Fruit fly (Drosophila melanogaster) whole organism, embryonic: ENCODE results near the gene CG18766.

Source experiments
- Bteb2 ChIP-seq: fragments of 200-800 bp; sonication (Bioruptor generic); optimal IDR thresholded peaks from 2 replicates; lab custom pipeline; 2016; ENCODE audit warnings: missing biosample characterization, missing genetic modification characterization
- CG11695 ChIP-seq: fragments of 200-800 bp; sonication (Bioruptor generic); IDR thresholded peaks from 3 replicates; pipeline ENCODE4 v1.3.6; 2022; ENCODE audit warnings: missing biosample characterization, missing genetic modification characterization
- CG12104 ChIP-seq: fragments of 200-800 bp; sonication (Bioruptor generic); optimal IDR thresholded peaks from 3 replicates; lab custom pipeline; 2016; ENCODE audit warnings: missing biosample characterization, missing genetic modification characterization
- CG1233 ChIP-seq: fragments of 200-800 bp; sonication (Bioruptor generic); optimal IDR thresholded peaks from 4 replicates; lab custom pipeline; 2018; ENCODE audit warnings: missing biosample characterization, mild to moderate bottlenecking, missing genetic modification characterization
- CG13296 ChIP-seq: fragments of 200-800 bp; sonication (Bioruptor generic); optimal IDR thresholded peaks from 3 replicates; lab custom pipeline; 2018; ENCODE audit warnings: missing biosample characterization, mild to moderate bottlenecking, missing genetic modification characterization
- CG14050 ChIP-seq: fragments of 200-800 bp; sonication (Bioruptor generic); IDR thresholded peaks from 3 replicates; pipeline ENCODE4 v1.3.6; 2022; ENCODE audit warnings: missing biosample characterization, missing genetic modification characterization
- CG1647 ChIP-seq: fragments of 200-800 bp; sonication (Bioruptor generic); optimal IDR thresholded peaks from 3 replicates; lab custom pipeline; 2016; ENCODE audit warnings: missing biosample characterization, missing genetic modification characterization
- CG16779 ChIP-seq: fragments of 200-800 bp; sonication (Bioruptor generic); IDR thresholded peaks from 2 replicates; pipeline ENCODE4 v1.3.6; 2022; ENCODE audit warnings: missing biosample characterization, missing genetic modification characterization
- CG16813 ChIP-seq: fragments of 200-800 bp; sonication (Bioruptor generic); IDR thresholded peaks from 3 replicates; pipeline ENCODE4 v1.3.6; 2022; ENCODE audit warnings: missing biosample characterization, missing genetic modification characterization; ENCODE audit not compliant: partially characterized antibody
- CG17568 ChIP-seq: fragments of 200-800 bp; sonication (Bioruptor generic); optimal IDR thresholded peaks from 2 replicates; lab custom pipeline; 2018; ENCODE audit warnings: missing biosample characterization, mild to moderate bottlenecking, missing genetic modification characterization, moderate library complexity
- CG32767 ChIP-seq: fragments of 200-800 bp; sonication (Bioruptor generic); IDR thresholded peaks from 2 replicates; pipeline ENCODE4 v1.3.6; 2022; ENCODE audit warnings: missing biosample characterization, missing genetic modification characterization
- CG32772 ChIP-seq: fragments of 200-800 bp; sonication (Bioruptor generic); IDR thresholded peaks from 2 replicates; pipeline ENCODE4 v1.3.6; 2022; ENCODE audit warnings: missing biosample characterization, missing genetic modification characterization
- CG7839 ChIP-seq: fragments of 200-800 bp; sonication (Bioruptor generic); optimal IDR thresholded peaks from 3 replicates; lab custom pipeline; 2018; ENCODE audit warnings: missing biosample characterization, mild to moderate bottlenecking, missing genetic modification characterization, moderate library complexity
- CG7928 ChIP-seq: fragments of 200-800 bp; sonication (Bioruptor generic); optimal IDR thresholded peaks from 2 replicates; lab custom pipeline; 2017; ENCODE audit warnings: missing biosample characterization, mild to moderate bottlenecking, missing genetic modification characterization
- CG7987 ChIP-seq: fragments of 200-800 bp; sonication (Bioruptor generic); optimal IDR thresholded peaks from 2 replicates; lab custom pipeline; 2018; ENCODE audit warnings: missing biosample characterization, mild to moderate bottlenecking, missing genetic modification characterization, moderate library complexity
- CG8089 ChIP-seq: fragments of 200-800 bp; sonication (Bioruptor generic); optimal IDR thresholded peaks from 3 replicates; lab custom pipeline; 2016; ENCODE audit warnings: missing biosample characterization, missing genetic modification characterization
- CG8281 ChIP-seq: fragments of 200-800 bp; sonication (Bioruptor generic); optimal IDR thresholded peaks from 2 replicates; lab custom pipeline; 2018; ENCODE audit warnings: missing biosample characterization, mild to moderate bottlenecking, missing genetic modification characterization, moderate library complexity
- CG8359 ChIP-seq: fragments of 200-800 bp; sonication (Bioruptor generic); optimal IDR thresholded peaks from 2 replicates; lab custom pipeline; 2017; ENCODE audit warnings: missing biosample characterization, mild to moderate bottlenecking, missing genetic modification characterization, borderline replicate concordance
- Camta ChIP-seq: fragments of 200-800 bp; sonication (Bioruptor generic); optimal IDR thresholded peaks from 2 replicates; lab custom pipeline; 2016; ENCODE audit warnings: missing biosample characterization, missing genetic modification characterization
- Chrac-16 ChIP-seq: fragments of 200-800 bp; sonication (Bioruptor generic); optimal IDR thresholded peaks from 3 replicates; lab custom pipeline; 2016; ENCODE audit warnings: missing biosample characterization, missing genetic modification characterization
- Drgx ChIP-seq: fragments of 200-800 bp; sonication (Bioruptor generic); IDR thresholded peaks from 2 replicates; pipeline ENCODE4 v1.3.6; 2022; ENCODE audit warnings: missing biosample characterization, missing genetic modification characterization
- Fer1 ChIP-seq: fragments of 200-800 bp; sonication (Bioruptor generic); optimal IDR thresholded peaks from 2 replicates; lab custom pipeline; 2017; ENCODE audit warnings: missing biosample characterization, mild to moderate bottlenecking, missing genetic modification characterization
- Fer2 ChIP-seq: fragments of 200-800 bp; sonication (Bioruptor generic); optimal IDR thresholded peaks from 2 replicates; lab custom pipeline; 2018; ENCODE audit warnings: missing biosample characterization, mild to moderate bottlenecking, missing genetic modification characterization, moderate library complexity
- HLH54F ChIP-seq: fragments of 200-800 bp; sonication (Bioruptor generic); optimal IDR thresholded peaks from 3 replicates; lab custom pipeline; 2016; ENCODE audit warnings: missing biosample characterization, missing genetic modification characterization
- Hmr ChIP-seq: fragments of 200-800 bp; sonication (Bioruptor generic); optimal IDR thresholded peaks from 3 replicates; lab custom pipeline; 2017; ENCODE audit warnings: mild to moderate bottlenecking, missing biosample characterization, missing genetic modification reagents, missing genetic modification characterization
- Hr3 ChIP-seq: fragments of 200-800 bp; sonication (Bioruptor generic); optimal IDR thresholded peaks from 3 replicates; lab custom pipeline; 2016; ENCODE audit warnings: missing biosample characterization, missing genetic modification characterization
- Mes4 ChIP-seq: fragments of 200-800 bp; sonication (Bioruptor generic); optimal IDR thresholded peaks from 2 replicates; lab custom pipeline; 2016; ENCODE audit warnings: missing biosample characterization, missing genetic modification characterization
- Pdp1 ChIP-seq, 2 experiments: fragments of 200-800 bp; sonication (Bioruptor generic); optimal IDR thresholded peaks; 3 replicates each; lab custom pipeline; 2016; ENCODE audit warnings: missing biosample characterization in 2 of 2, missing genetic modification characterization in 2 of 2, mild to moderate bottlenecking in 1 of 2, moderate library complexity in 1 of 2
- Ptx1 ChIP-seq: fragments of 200-800 bp; sonication (Bioruptor generic); IDR thresholded peaks from 2 replicates; pipeline ENCODE4 v1.3.6; 2022; ENCODE audit warnings: missing biosample characterization, missing genetic modification characterization
- Scr ChIP-seq: fragments of 200-800 bp; sonication (Bioruptor generic); IDR thresholded peaks from 2 replicates; pipeline ENCODE4 v1.3.6; 2022; ENCODE audit warnings: missing biosample characterization, missing genetic modification characterization; ENCODE audit not compliant: partially characterized antibody
- Xrp1 ChIP-seq: fragments of 200-800 bp; sonication (Bioruptor generic); IDR thresholded peaks from 2 replicates; pipeline ENCODE4 v1.3.6; 2022; ENCODE audit warnings: missing biosample characterization, missing genetic modification characterization
- amos ChIP-seq: fragments of 200-800 bp; sonication (Bioruptor generic); IDR thresholded peaks from 2 replicates; pipeline ENCODE4 v1.3.6; 2022; ENCODE audit warnings: missing biosample characterization, missing genetic modification characterization; ENCODE audit not compliant: partially characterized antibody
- bigmax ChIP-seq: fragments of 200-800 bp; sonication (Bioruptor generic); optimal IDR thresholded peaks from 2 replicates; lab custom pipeline; 2018; ENCODE audit warnings: missing biosample characterization, mild to moderate bottlenecking, missing genetic modification characterization
- br ChIP-seq: fragments of >200 bp; optimal IDR thresholded peaks from 2 replicates; lab custom pipeline; 2017
- cg ChIP-seq: fragments of 200-800 bp; sonication (Bioruptor generic); optimal IDR thresholded peaks from 3 replicates; lab custom pipeline; 2019; ENCODE audit warnings: missing biosample characterization, mild to moderate bottlenecking, missing genetic modification characterization, moderate library complexity
- dm ChIP-seq: fragments of 200-800 bp; sonication (Bioruptor generic); optimal IDR thresholded peaks from 3 replicates; lab custom pipeline; 2016; ENCODE audit warnings: missing biosample characterization, missing genetic modification characterization
- dpn ChIP-seq, 2 experiments: fragments of 200-800 bp; sonication (Bioruptor generic); optimal IDR thresholded peaks; 3 replicates each; lab custom pipeline; 2016; ENCODE audit warnings: missing biosample characterization in 2 of 2, missing genetic modification characterization in 2 of 2
- dysf ChIP-seq: fragments of 200-800 bp; sonication (Bioruptor generic); IDR thresholded peaks from 3 replicates; pipeline ENCODE4 v1.3.6; 2022; ENCODE audit warnings: missing biosample characterization, missing genetic modification characterization
- ewg ChIP-seq: fragments of 200-800 bp; sonication (Bioruptor generic); optimal IDR thresholded peaks from 3 replicates; lab custom pipeline; 2017; ENCODE audit warnings: mild to moderate bottlenecking, missing biosample characterization, missing genetic modification reagents, missing genetic modification characterization
- gcm ChIP-seq: fragments of 200-800 bp; sonication (Bioruptor generic); optimal IDR thresholded peaks from 2 replicates; lab custom pipeline; 2019; ENCODE audit warnings: missing biosample characterization, mild to moderate bottlenecking, missing genetic modification characterization, moderate library complexity
- hkb ChIP-seq, 2 experiments: fragments of 200-800 bp in 1 of 2; fragments of >200 bp in 1 of 2; sonication (Bioruptor generic) in 1 of 2; IDR thresholded peaks in 1 of 2; optimal IDR thresholded peaks in 1 of 2; 2 replicates each; pipeline versions ENCODE4 v1.3.6 to Lab custom; 2017 to 2022; ENCODE audit warnings: missing biosample characterization in 1 of 2, missing genetic modification characterization in 1 of 2
- lov ChIP-seq, 2 experiments: fragments of 200-800 bp in 1 of 2; fragments of >200 bp in 1 of 2; sonication (Bioruptor generic) in 1 of 2; IDR thresholded peaks in 1 of 2; optimal IDR thresholded peaks in 1 of 2; 2 replicates in 1 of 2; 3 replicates in 1 of 2; pipeline versions ENCODE4 v1.3.6 to Lab custom; 2017 to 2022; ENCODE audit warnings: missing biosample characterization in 1 of 2, missing genetic modification characterization in 1 of 2
- nom ChIP-seq: fragments of 200-800 bp; sonication (Bioruptor generic); optimal IDR thresholded peaks from 2 replicates; lab custom pipeline; 2017; ENCODE audit warnings: missing biosample characterization, missing genetic modification characterization, mild to moderate bottlenecking, moderate library complexity, missing genetic modification reagents
- onecut ChIP-seq: fragments of 200-800 bp; sonication (Bioruptor generic); IDR thresholded peaks from 2 replicates; pipeline ENCODE4 v1.3.6; 2022; ENCODE audit warnings: missing biosample characterization, missing genetic modification characterization
- scrt ChIP-seq: fragments of 200-800 bp; sonication (Bioruptor generic); optimal IDR thresholded peaks from 2 replicates; lab custom pipeline; 2018; ENCODE audit warnings: missing biosample characterization, mild to moderate bottlenecking, missing genetic modification characterization, moderate library complexity
- wek ChIP-seq: fragments of 200-800 bp; sonication (Bioruptor generic); optimal IDR thresholded peaks from 3 replicates; lab custom pipeline; 2018; ENCODE audit warnings: missing biosample characterization, mild to moderate bottlenecking, missing genetic modification characterization, moderate library complexity
- yki ChIP-seq: fragments of >200 bp; optimal IDR thresholded peaks from 3 replicates; lab custom pipeline; 2018

The CG18766 gene

DNA sequence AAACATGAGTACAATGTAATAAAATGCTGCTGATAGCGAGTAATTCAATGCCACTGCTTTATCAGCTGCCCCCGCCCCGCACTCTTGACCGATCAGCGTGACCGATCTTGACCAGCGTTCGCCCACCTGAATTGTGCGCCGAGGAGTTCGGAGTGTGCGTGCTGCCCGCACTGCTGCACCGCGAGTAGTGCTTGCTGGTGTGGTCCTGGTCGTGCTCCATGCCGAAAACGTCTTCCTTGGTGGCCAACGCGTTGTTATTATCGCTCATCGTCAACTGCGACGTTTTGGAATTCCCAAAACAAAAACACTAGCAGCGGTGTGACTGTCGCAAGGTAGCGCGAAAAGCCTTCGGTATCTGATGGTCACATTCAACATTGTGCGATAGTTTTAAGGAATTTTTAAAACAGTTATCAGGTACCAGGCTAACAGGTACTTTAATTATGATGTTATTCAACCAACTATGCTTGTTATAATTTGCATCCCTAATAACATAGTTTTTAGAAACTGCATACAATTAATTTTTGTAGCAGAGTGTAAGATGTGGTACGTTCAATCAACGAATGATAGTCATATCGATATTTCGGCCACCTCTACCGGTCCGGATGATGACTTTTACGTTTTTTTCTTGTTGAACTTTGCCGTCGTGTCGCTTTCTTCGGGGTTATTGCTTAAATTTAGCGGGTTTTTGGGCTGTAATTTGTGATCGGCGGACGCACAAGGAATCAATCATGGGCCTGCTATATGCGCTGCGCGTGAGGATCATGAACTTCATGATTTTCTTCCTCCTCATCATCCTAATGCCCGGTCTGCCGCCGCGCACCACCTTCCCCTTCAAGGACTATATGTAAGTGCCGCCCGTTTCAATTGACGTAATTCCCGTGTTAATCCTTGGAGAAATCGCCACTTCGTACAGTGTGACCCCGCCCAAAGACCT lies 43.4 kb upstream of the CG18766 start, which contains the start of the genes bigmax and Hmu:
Gene bigmax, minus strand, starts transcription at position 325 of the 934 bp plus-strand sequence.
Gene Hmu, plus strand, starts transcription at position 568 of the 934 bp plus-strand sequence.
- TF ChIP-seq Scr (GFP tag; lab: Robert Waterston, UW) = peak; percentile 96
- TF ChIP-seq cg = no peak
- TF ChIP-seq CG17568 (GFP tag; lab: Kevin White, UChicago) = no peak
- TF ChIP-seq CG32767 (GFP tag; lab: Robert Waterston, UW) = peak; percentile 69
- peak; percentile 80 for TF ChIP-seq CG32772 (GFP tag; lab: Robert Waterston, UW)
- no peak for TF ChIP-seq br
- TF ChIP-seq CG8359 (GFP tag; lab: Kevin White, UChicago) = no peak
- peak; percentile 60 for TF ChIP-seq CG16779 (GFP tag; lab: Robert Waterston, UW)
- TF ChIP-seq CG16813 (GFP tag; lab: Robert Waterston, UW) = peak; percentile 95
- TF ChIP-seq CG7839 = peak; percentile 84
- TF ChIP-seq bigmax = no peak
- TF ChIP-seq Ptx1 (GFP tag; lab: Robert Waterston, UW) = peak; percentile 88
- TF ChIP-seq CG8089 = peak; percentile 72
- TF ChIP-seq Pdp1 (GFP tag; optimal IDR thresholded peaks at IDR 0.05; lab: Kevin White, UChicago) = peak; percentile 82 to 85
- TF ChIP-seq dysf = peak; percentile 84
- peak; percentile 87 for TF ChIP-seq amos (GFP tag; lab: Robert Waterston, UW)
- no peak for TF ChIP-seq yki (lab: Kevin White, UChicago)
- TF ChIP-seq Hr3 = peak; percentile 84
- TF ChIP-seq onecut = peak; percentile 59
- TF ChIP-seq Fer1 = peak; percentile 79
- peak; percentile 13 for TF ChIP-seq nom (GFP tag; lab: Kevin White, UChicago)
- TF ChIP-seq CG7987 (GFP tag; lab: Kevin White, UChicago) = peak; percentile 91
- peak; percentile 76 for TF ChIP-seq CG14050 (GFP tag; lab: Robert Waterston, UW)
- peak; percentile 73 for TF ChIP-seq ewg (GFP tag; lab: Kevin White, UChicago)
- TF ChIP-seq scrt (GFP tag; lab: Kevin White, UChicago) = peak; percentile 72
- peak; percentile 13 for TF ChIP-seq wek
- TF ChIP-seq CG7928 = peak; percentile 70
- TF ChIP-seq lov (optimal IDR thresholded peaks at IDR 0.05; lab: Kevin White, UChicago) = no peak
- no peak for TF ChIP-seq lov (GFP tag; IDR thresholded peaks at IDR 0.05; lab: Robert Waterston, UW)
- TF ChIP-seq CG13296 (GFP tag; lab: Kevin White, UChicago) = peak; percentile 74
- TF ChIP-seq Mes4 = peak; percentile 66
- TF ChIP-seq CG12104 (GFP tag; lab: Kevin White, UChicago) = peak; percentile 74
- TF ChIP-seq CG1647 = peak; percentile 86
- TF ChIP-seq Camta = peak; percentile 80
- TF ChIP-seq Xrp1 (GFP tag; lab: Robert Waterston, UW) = peak; percentile 87
- peak; percentile 87 for TF ChIP-seq HLH54F
- TF ChIP-seq CG8281 (tag; lab: Kevin White, UChicago) = peak; percentile 21
- TF ChIP-seq gcm (GFP tag; lab: Kevin White, UChicago) = peak; percentile 62
- peak; percentile 71 for TF ChIP-seq Fer2 (tag; lab: Kevin White, UChicago)
- TF ChIP-seq hkb (optimal IDR thresholded peaks at IDR 0.05; lab: Kevin White, UChicago) = no peak
- TF ChIP-seq hkb (GFP tag; IDR thresholded peaks at IDR 0.05; lab: Robert Waterston, UW) = peak; percentile 83
- peak; percentile 39 for TF ChIP-seq CG1233 (GFP tag; lab: Kevin White, UChicago)
- TF ChIP-seq CG11695 (GFP tag; lab: Robert Waterston, UW) = peak; percentile 78; the same call in 2 of the 3 replicates
- TF ChIP-seq dm (GFP tag; lab: Kevin White, UChicago) = peak; percentile 86
- peak; percentile 66 for TF ChIP-seq Drgx (GFP tag; lab: Robert Waterston, UW)
- TF ChIP-seq Bteb2 (GFP tag; lab: Kevin White, UChicago) = peak; percentile 88
- TF ChIP-seq dpn (GFP tag; optimal IDR thresholded peaks at IDR 0.05; lab: Kevin White, UChicago) = peak; percentile 92 to 93
- TF ChIP-seq Chrac-16 (GFP tag; lab: Kevin White, UChicago) = peak; percentile 87
- TF ChIP-seq Hmr = peak; percentile 90
